Fruit fly (Drosophila melanogaster) whole organism, prepupa: ENCODE data around the gene CG43645.

ENCODE experiments used
- Blimp-1 ChIP-seq: fragments of 200-800 bp; sonication (Bioruptor generic); optimal IDR thresholded peaks from 3 replicates; lab custom pipeline; 2017; ENCODE audit warnings: missing biosample characterization, missing genetic modification characterization, mild to moderate bottlenecking, moderate library complexity, missing genetic modification reagents
- CG10631 ChIP-seq: fragments of 200-800 bp; sonication (Bioruptor generic); optimal IDR thresholded peaks from 2 replicates; lab custom pipeline; 2016; ENCODE audit warnings: missing biosample characterization, missing genetic modification characterization
- CG11902 ChIP-seq: fragments of 200-800 bp; sonication (Bioruptor generic); optimal IDR thresholded peaks from 3 replicates; lab custom pipeline; 2016; ENCODE audit warnings: missing biosample characterization, missing genetic modification characterization
- CG1621 ChIP-seq: fragments of 200-800 bp; sonication (Bioruptor generic); optimal IDR thresholded peaks from 3 replicates; lab custom pipeline; 2018; ENCODE audit warnings: missing biosample characterization, mild to moderate bottlenecking, missing genetic modification characterization
- CG16779 ChIP-seq: fragments of 200-800 bp; sonication (Bioruptor generic); optimal IDR thresholded peaks from 3 replicates; lab custom pipeline; 2017; ENCODE audit warnings: missing biosample characterization, mild to moderate bottlenecking, missing genetic modification characterization
- CG34406 ChIP-seq: fragments of 200-800 bp; sonication (Bioruptor generic); optimal IDR thresholded peaks from 3 replicates; lab custom pipeline; 2016; ENCODE audit warnings: missing biosample characterization, missing genetic modification characterization
- CG7368 ChIP-seq: fragments of 200-800 bp; sonication (Bioruptor generic); optimal IDR thresholded peaks from 3 replicates; lab custom pipeline; 2016; ENCODE audit warnings: missing biosample characterization, missing genetic modification characterization
- Ets21C ChIP-seq: fragments of 200-800 bp; sonication (Bioruptor generic); optimal IDR thresholded peaks from 3 replicates; lab custom pipeline; 2016; ENCODE audit warnings: missing biosample characterization, missing genetic modification characterization
- Gug ChIP-seq: fragments of 200-800 bp; sonication (Bioruptor generic); IDR thresholded peaks from 2 replicates; pipeline ENCODE4 v1.3.6; 2022; ENCODE audit warnings: missing biosample characterization, missing genetic modification characterization
- Hr39 ChIP-seq: fragments of 200-800 bp; sonication (Bioruptor generic); optimal IDR thresholded peaks from 2 replicates; lab custom pipeline; 2016; ENCODE audit warnings: missing biosample characterization, missing genetic modification characterization
- Hr4 ChIP-seq: fragments of 200-800 bp; sonication (Bioruptor generic); optimal IDR thresholded peaks from 3 replicates; lab custom pipeline; 2016; ENCODE audit warnings: missing biosample characterization, missing genetic modification characterization
- lz ChIP-seq: fragments of 200-800 bp; sonication (Bioruptor generic); optimal IDR thresholded peaks from 3 replicates; lab custom pipeline; 2016; ENCODE audit warnings: missing biosample characterization, missing genetic modification characterization
- vri ChIP-seq: fragments of 200-800 bp; sonication (Bioruptor generic); optimal IDR thresholded peaks from 3 replicates; lab custom pipeline; 2016; ENCODE audit warnings: missing biosample characterization, mild to moderate bottlenecking, missing genetic modification characterization

dm6 chr2L:17495759-17496158, 10.2 kb downstream of the CG43645 start:
- TF ChIP-seq CG16779 (no peak), vri (GFP tag; lab: Kevin White, UChicago) (no peak), lz (no peak), Blimp-1 (no peak), Ets21C (GFP tag; lab: Kevin White, UChicago) (no peak), CG1621 (no peak), CG10631 (GFP tag; lab: Kevin White, UChicago) (no peak), CG7368 (GFP tag; lab: Kevin White, UChicago) (no peak), Gug (GFP tag; lab: Robert Waterston, UW) (no peak), Hr39 (no peak), CG11902 (GFP tag; lab: Kevin White, UChicago) (no peak), CG34406 (no peak), Hr4 (GFP tag; lab: Kevin White, UChicago) (no peak)
